Fruit fly (Drosophila melanogaster): ENCODE measurements around the gene Dredd.

Dredd gene

dm6 chrX:655492-656379, 20.4 kb upstream of the Dredd start, which contains the start of the genes Hmt4-20 and SkpA:
Gene Hmt4-20, minus strand, starts transcription at chrX:656033.
Gene SkpA, plus strand, starts transcription at chrX:656114.
- TF ChIP-seq dl (GFP tag; optimal IDR thresholded peaks at IDR 0.05; ENCODE audit: insufficient read depth in 1 of 2, partially characterized antibody in 2 of 2): peak in 1 of 2 experiments; percentile 53
- peak; percentile 18 for TF ChIP-seq Dif (GFP tag; optimal IDR thresholded peaks at IDR 0.05; ENCODE audit: partially characterized antibody)
- TF ChIP-seq GATAd (GFP tag; optimal IDR thresholded peaks at IDR 0.05): no peak
- TF ChIP-seq HLH106 (tag; optimal IDR thresholded peaks at IDR 0.05): peak; percentile 9
- peak; percentile 11 for TF ChIP-seq Hr83 (GFP tag; optimal IDR thresholded peaks at IDR 0.05; ENCODE audit: poor library complexity, severe bottlenecking)
- peak; percentile 59 for TF ChIP-seq Myc (optimal IDR thresholded peaks at IDR 0.05)

dm6 chrX:654949-655348, 19.6 kb upstream of the Dredd start:
- no peak for TF ChIP-seq brk (GFP tag; optimal IDR thresholded peaks at IDR 0.05)
- no peak for TF ChIP-seq usp (GFP tag; optimal IDR thresholded peaks at IDR 0.05)
- peak; percentile 98 for TF ChIP-seq ey (GFP tag; optimal IDR thresholded peaks at IDR 0.05)
- TF ChIP-seq GATAd (GFP tag; optimal IDR thresholded peaks at IDR 0.05): no peak
- peak; percentile 92 for TF ChIP-seq dmrt93B (GFP tag; optimal IDR thresholded peaks at IDR 0.05)
- peak; percentile 83 for TF ChIP-seq dsf (GFP tag; optimal IDR thresholded peaks at IDR 0.05; ENCODE audit: borderline replicate concordance)
- peak; percentile 20 for TF ChIP-seq Dif (GFP tag; optimal IDR thresholded peaks at IDR 0.05; ENCODE audit: partially characterized antibody)
- peak; percentile 96 for TF ChIP-seq CG9705 (GFP tag; optimal IDR thresholded peaks at IDR 0.05)
- TF ChIP-seq CrebA (GFP tag; optimal IDR thresholded peaks at IDR 0.05; ENCODE audit: borderline replicate concordance): no peak
- no peak for TF ChIP-seq pan (optimal IDR thresholded peaks at IDR 0.05)
- no peak for TF ChIP-seq Hr78 (GFP tag; optimal IDR thresholded peaks at IDR 0.05)
- peak; percentile 82 to 98 for TF ChIP-seq foxo (GFP tag; optimal IDR thresholded peaks at IDR 0.05)
- peak; percentile 95 for TF ChIP-seq Rel (GFP tag; optimal IDR thresholded peaks at IDR 0.05)
- peak; percentile 94 for TF ChIP-seq Rel (tag; optimal IDR thresholded peaks at IDR 0.05)
- TF ChIP-seq h (GFP tag; optimal IDR thresholded peaks at IDR 0.05): peak; percentile 98
- TF ChIP-seq jim (GFP tag; optimal IDR thresholded peaks at IDR 0.05): peak; percentile 11
- TF ChIP-seq Mio (GFP tag; optimal IDR thresholded peaks at IDR 0.05): peak; percentile 87
- TF ChIP-seq psq (GFP tag; optimal IDR thresholded peaks at IDR 0.05): peak; percentile 93
- TF ChIP-seq CG32264 (GFP tag; optimal IDR thresholded peaks at IDR 0.05): peak; percentile 91
- TF ChIP-seq Hnf4 (GFP tag; optimal IDR thresholded peaks at IDR 0.05): peak; percentile 98
- peak; percentile 97 for TF ChIP-seq fru (GFP tag; optimal IDR thresholded peaks at IDR 0.05)
- peak; percentile 93 for TF ChIP-seq Jra (GFP tag; optimal IDR thresholded peaks at IDR 0.05)
- TF ChIP-seq OdsH (GFP tag; optimal IDR thresholded peaks at IDR 0.05): peak; percentile 95
- TF ChIP-seq N (GFP tag; optimal IDR thresholded peaks at IDR 0.05): no peak
- no peak for TF ChIP-seq Abd-B (GFP tag; optimal IDR thresholded peaks at IDR 0.05)
- peak; percentile 93 for TF ChIP-seq woc (GFP tag; optimal IDR thresholded peaks at IDR 0.05)
- no peak for TF ChIP-seq Dfd (GFP tag; optimal IDR thresholded peaks at IDR 0.05)
- TF ChIP-seq Hr83 (GFP tag; optimal IDR thresholded peaks at IDR 0.05; ENCODE audit: poor library complexity, severe bottlenecking): peak; percentile 94
- TF ChIP-seq tai (GFP tag; optimal IDR thresholded peaks at IDR 0.05): no peak
- TF ChIP-seq Vsx2 (GFP tag; optimal IDR thresholded peaks at IDR 0.05; ENCODE audit: partially characterized antibody): no peak
- TF ChIP-seq br (GFP tag; optimal IDR thresholded peaks at IDR 0.05): peak; percentile 97
- TF ChIP-seq Sp1 (GFP tag; optimal IDR thresholded peaks at IDR 0.05): peak; percentile 97
- TF ChIP-seq sv (GFP tag; optimal IDR thresholded peaks at IDR 0.05): peak; percentile 95
- TF ChIP-seq rgr (GFP tag; optimal IDR thresholded peaks at IDR 0.05): peak; percentile 98
- TF ChIP-seq sage (GFP tag; optimal IDR thresholded peaks at IDR 0.05): peak; percentile 91
- TF ChIP-seq dl (GFP tag; optimal IDR thresholded peaks at IDR 0.05; ENCODE audit: insufficient read depth in 1 of 2, partially characterized antibody in 2 of 2): no peak
- TF ChIP-seq Myc (optimal IDR thresholded peaks at IDR 0.05): no peak
- no peak for TF ChIP-seq lola (GFP tag; optimal IDR thresholded peaks at IDR 0.05)
- peak; percentile 97 for TF ChIP-seq HLH106 (tag; optimal IDR thresholded peaks at IDR 0.05)

Measured in whole organism, wandering third instar larva.